Fruit fly (Drosophila melanogaster) whole organism, embryonic: ENCODE measurements around the gene stg1.
A peak's percentile ranks its signal among the peaks of the same experiment; 100 is the strongest.

Source experiments
- B-H1 ChIP-seq: fragments of 200-800 bp; sonication (Bioruptor generic); IDR thresholded peaks from 3 replicates; pipeline ENCODE4 v1.3.6; 2022; ENCODE audit warnings: missing biosample characterization, missing genetic modification characterization
- CG10147 ChIP-seq: fragments of 200-800 bp; sonication (Bioruptor generic); optimal IDR thresholded peaks from 2 replicates; lab custom pipeline; 2019; ENCODE audit warnings: missing biosample characterization, mild to moderate bottlenecking, missing genetic modification characterization, moderate library complexity
- CG10274 ChIP-seq: fragments of 200-800 bp; sonication (Bioruptor generic); optimal IDR thresholded peaks from 3 replicates; lab custom pipeline; 2017; ENCODE audit warnings: missing biosample characterization, mild to moderate bottlenecking, missing genetic modification characterization
- CG10366 ChIP-seq: fragments of 200-800 bp; sonication (Bioruptor generic); IDR thresholded peaks from 2 replicates; pipeline ENCODE4 v1.3.6; 2022; ENCODE audit warnings: missing biosample characterization, missing genetic modification characterization
- CG13123 ChIP-seq: fragments of 200-800 bp; sonication (Bioruptor generic); optimal IDR thresholded peaks from 2 replicates; lab custom pipeline; 2016; ENCODE audit warnings: missing biosample characterization, missing genetic modification characterization
- CG14860 ChIP-seq: fragments of 200-800 bp; sonication (Bioruptor generic); IDR thresholded peaks from 3 replicates; pipeline ENCODE4 v1.3.6; 2022; ENCODE audit warnings: missing biosample characterization, missing genetic modification characterization; ENCODE audit not compliant: partially characterized antibody
- CG17802 ChIP-seq: fragments of 200-800 bp; sonication (Bioruptor generic); optimal IDR thresholded peaks from 2 replicates; lab custom pipeline; 2018; ENCODE audit warnings: missing biosample characterization, mild to moderate bottlenecking, missing genetic modification characterization, moderate library complexity
- CG17912 ChIP-seq: fragments of 200-800 bp; sonication (Bioruptor generic); optimal IDR thresholded peaks from 2 replicates; lab custom pipeline; 2018; ENCODE audit warnings: missing biosample characterization, mild to moderate bottlenecking, missing genetic modification characterization
- CG1832 ChIP-seq: fragments of 200-800 bp; sonication (Bioruptor generic); optimal IDR thresholded peaks from 2 replicates; lab custom pipeline; 2017; ENCODE audit warnings: missing biosample characterization, mild to moderate bottlenecking, missing genetic modification characterization, inconsistent platforms
- CG2120 ChIP-seq: fragments of 200-800 bp; sonication (Bioruptor generic); optimal IDR thresholded peaks from 3 replicates; lab custom pipeline; 2016; ENCODE audit warnings: missing biosample characterization, missing genetic modification characterization
- CG2712 ChIP-seq: fragments of 200-800 bp; optimal IDR thresholded peaks from 3 replicates; lab custom pipeline; 2019; ENCODE audit warnings: missing biosample characterization, mild to moderate bottlenecking, missing genetic modification characterization, moderate library complexity
- CG31441 ChIP-seq: fragments of 200-800 bp; sonication (Bioruptor generic); IDR thresholded peaks from 2 replicates; pipeline ENCODE4 v1.3.6; 2022; ENCODE audit warnings: missing biosample characterization, missing genetic modification characterization
- CG42726 ChIP-seq: fragments of 200-800 bp; sonication (Bioruptor generic); IDR thresholded peaks from 2 replicates; pipeline ENCODE4 v1.3.6; 2022; ENCODE audit warnings: missing biosample characterization, missing genetic modification characterization; ENCODE audit not compliant: partially characterized antibody
- CG4360 ChIP-seq: fragments of 200-800 bp; sonication (Bioruptor generic); IDR thresholded peaks from 2 replicates; pipeline ENCODE4 v1.3.6; 2022; ENCODE audit warnings: missing biosample characterization, missing genetic modification characterization
- CG4424 ChIP-seq: fragments of 200-800 bp; sonication (Bioruptor generic); optimal IDR thresholded peaks from 3 replicates; lab custom pipeline; 2016; ENCODE audit warnings: missing biosample characterization, missing genetic modification characterization
- CG4854 ChIP-seq: fragments of 200-800 bp; sonication (Bioruptor generic); optimal IDR thresholded peaks from 2 replicates; lab custom pipeline; 2016; ENCODE audit warnings: missing biosample characterization, missing genetic modification characterization, inconsistent platforms
- CG6175 ChIP-seq: fragments of 200-800 bp; sonication (Bioruptor generic); IDR thresholded peaks from 3 replicates; pipeline ENCODE4 v1.3.6; 2022; ENCODE audit warnings: missing biosample characterization, missing genetic modification characterization
- CG7271 ChIP-seq: fragments of 200-800 bp; sonication (Bioruptor generic); optimal IDR thresholded peaks from 2 replicates; lab custom pipeline; 2018; ENCODE audit warnings: missing biosample characterization, mild to moderate bottlenecking, missing genetic modification characterization, moderate library complexity
- CG7839 ChIP-seq: fragments of 200-800 bp; sonication (Bioruptor generic); optimal IDR thresholded peaks from 3 replicates; lab custom pipeline; 2018; ENCODE audit warnings: missing biosample characterization, mild to moderate bottlenecking, missing genetic modification characterization, moderate library complexity
- CG8359 ChIP-seq: fragments of 200-800 bp; sonication (Bioruptor generic); optimal IDR thresholded peaks from 2 replicates; lab custom pipeline; 2017; ENCODE audit warnings: missing biosample characterization, mild to moderate bottlenecking, missing genetic modification characterization, borderline replicate concordance
- Dip2 ChIP-seq: fragments of 200-800 bp; sonication (Bioruptor generic); IDR thresholded peaks from 2 replicates; pipeline ENCODE4 v1.3.6; 2022; ENCODE audit warnings: missing biosample characterization, missing genetic modification characterization
- E2f2 ChIP-seq: fragments of 200-800 bp; sonication (Bioruptor generic); IDR thresholded peaks from 2 replicates; pipeline ENCODE4 v1.3.6; 2022; ENCODE audit warnings: missing biosample characterization, missing genetic modification characterization
- Fer1 ChIP-seq: fragments of 200-800 bp; sonication (Bioruptor generic); optimal IDR thresholded peaks from 2 replicates; lab custom pipeline; 2017; ENCODE audit warnings: missing biosample characterization, mild to moderate bottlenecking, missing genetic modification characterization
- Gsc ChIP-seq: fragments of 200-800 bp; sonication (Bioruptor generic); IDR thresholded peaks from 2 replicates; pipeline ENCODE4 v1.3.6; 2022; ENCODE audit warnings: missing biosample characterization, missing genetic modification characterization
- Gug ChIP-seq: fragments of 200-800 bp; sonication (Bioruptor generic); IDR thresholded peaks from 4 replicates; pipeline ENCODE4 v1.3.6; 2022; ENCODE audit warnings: missing biosample characterization, missing genetic modification characterization
- HLHmδ ChIP-seq: fragments of 200-800 bp; sonication (Bioruptor generic); optimal IDR thresholded peaks from 2 replicates; lab custom pipeline; 2018; ENCODE audit warnings: missing biosample characterization, mild to moderate bottlenecking, missing genetic modification characterization, moderate library complexity
- MTF-1 ChIP-seq: fragments of 200-800 bp; sonication (Bioruptor generic); optimal IDR thresholded peaks from 2 replicates; lab custom pipeline; 2018; ENCODE audit warnings: missing biosample characterization, mild to moderate bottlenecking, missing genetic modification characterization, borderline replicate concordance
- Mrtf ChIP-seq: fragments of 200-800 bp; sonication (Bioruptor generic); IDR thresholded peaks from 3 replicates; pipeline ENCODE4 v1.3.6; 2022; ENCODE audit warnings: missing biosample characterization, missing genetic modification characterization
- Oli ChIP-seq: fragments of 200-800 bp; sonication (Bioruptor generic); optimal IDR thresholded peaks from 2 replicates; lab custom pipeline; 2018; ENCODE audit warnings: missing biosample characterization, mild to moderate bottlenecking, missing genetic modification characterization, moderate library complexity
- PHDP ChIP-seq: fragments of 200-800 bp; sonication (Bioruptor generic); optimal IDR thresholded peaks from 3 replicates; lab custom pipeline; 2018; ENCODE audit warnings: missing biosample characterization, mild to moderate bottlenecking, missing genetic modification characterization, moderate library complexity
- Pdp1 ChIP-seq, 2 experiments: fragments of 200-800 bp; sonication (Bioruptor generic); optimal IDR thresholded peaks; 3 replicates each; lab custom pipeline; 2016; ENCODE audit warnings: missing biosample characterization in 2 of 2, missing genetic modification characterization in 2 of 2, mild to moderate bottlenecking in 1 of 2, moderate library complexity in 1 of 2
- Poxn ChIP-seq: fragments of 200-800 bp; sonication (Bioruptor generic); IDR thresholded peaks from 2 replicates; pipeline ENCODE4 v1.3.6; 2022; ENCODE audit warnings: missing biosample characterization, missing genetic modification characterization
- Side ChIP-seq: fragments of 200-800 bp; sonication (Bioruptor generic); optimal IDR thresholded peaks from 2 replicates; lab custom pipeline; 2016; ENCODE audit warnings: missing biosample characterization, missing genetic modification characterization
- Sox102F ChIP-seq: fragments of 200-800 bp; sonication (Bioruptor generic); optimal IDR thresholded peaks from 2 replicates; lab custom pipeline; 2018; ENCODE audit warnings: missing biosample characterization, mild to moderate bottlenecking, missing genetic modification characterization, moderate library complexity
- Sry-δ ChIP-seq: fragments of 200-800 bp; sonication (Bioruptor generic); optimal IDR thresholded peaks from 2 replicates; lab custom pipeline; 2016; ENCODE audit warnings: missing biosample characterization, missing genetic modification characterization
- ash1 ChIP-seq: fragments of 200-800 bp; sonication (Bioruptor generic); optimal IDR thresholded peaks from 2 replicates; lab custom pipeline; 2018; ENCODE audit warnings: missing biosample characterization, mild to moderate bottlenecking, missing genetic modification characterization
- az2 ChIP-seq: fragments of 200-800 bp; sonication (Bioruptor generic); optimal IDR thresholded peaks from 3 replicates; lab custom pipeline; 2016; ENCODE audit warnings: missing biosample characterization, missing genetic modification characterization
- bab2 ChIP-seq: fragments of 200-800 bp; sonication (Bioruptor generic); optimal IDR thresholded peaks from 2 replicates; lab custom pipeline; 2016; ENCODE audit warnings: missing biosample characterization, missing genetic modification characterization
- cg ChIP-seq: fragments of 200-800 bp; sonication (Bioruptor generic); optimal IDR thresholded peaks from 3 replicates; lab custom pipeline; 2019; ENCODE audit warnings: missing biosample characterization, mild to moderate bottlenecking, missing genetic modification characterization, moderate library complexity
- disco-r ChIP-seq: fragments of 200-800 bp; sonication (Bioruptor generic); optimal IDR thresholded peaks from 2 replicates; lab custom pipeline; 2016; ENCODE audit warnings: missing biosample characterization, missing genetic modification characterization
- gcm ChIP-seq: fragments of 200-800 bp; sonication (Bioruptor generic); optimal IDR thresholded peaks from 2 replicates; lab custom pipeline; 2019; ENCODE audit warnings: missing biosample characterization, mild to moderate bottlenecking, missing genetic modification characterization, moderate library complexity
- ham ChIP-seq: fragments of 200-800 bp; sonication (Bioruptor generic); IDR thresholded peaks from 2 replicates; pipeline ENCODE4 v1.3.6; 2022; ENCODE audit warnings: missing biosample characterization, missing genetic modification characterization
- insv ChIP-seq, 2 experiments: fragments of 200-800 bp; sonication (Bioruptor generic); optimal IDR thresholded peaks; 3 replicates each; lab custom pipeline; 2016 to 2018; ENCODE audit warnings: missing biosample characterization in 2 of 2, missing genetic modification characterization in 2 of 2
- ken ChIP-seq: fragments of 200-800 bp; sonication (Bioruptor generic); IDR thresholded peaks from 3 replicates; pipeline ENCODE4 v1.3.6; 2022; ENCODE audit warnings: missing biosample characterization, missing genetic modification characterization
- lov ChIP-seq, 2 experiments: fragments of 200-800 bp in 1 of 2; fragments of >200 bp in 1 of 2; sonication (Bioruptor generic) in 1 of 2; IDR thresholded peaks in 1 of 2; optimal IDR thresholded peaks in 1 of 2; 2 replicates in 1 of 2; 3 replicates in 1 of 2; pipeline versions ENCODE4 v1.3.6 to Lab custom; 2017 to 2022; ENCODE audit warnings: missing biosample characterization in 1 of 2, missing genetic modification characterization in 1 of 2
- nau ChIP-seq: fragments of 200-800 bp; sonication (Bioruptor generic); optimal IDR thresholded peaks from 3 replicates; lab custom pipeline; 2017; ENCODE audit warnings: missing biosample characterization, mild to moderate bottlenecking, missing genetic modification characterization, missing genetic modification reagents
- tna ChIP-seq: fragments of 200-800 bp; sonication (Bioruptor generic); IDR thresholded peaks from 2 replicates; pipeline ENCODE4 v1.3.6; 2022; ENCODE audit warnings: missing biosample characterization, missing genetic modification characterization; ENCODE audit not compliant: partially characterized antibody
- usp ChIP-seq: fragments of >200 bp; optimal IDR thresholded peaks from 2 replicates; lab custom pipeline; 2017; ENCODE audit warnings: missing biosample characterization, missing genetic modification characterization
- zfh2 ChIP-seq: fragments of 200-800 bp; sonication (Bioruptor generic); optimal IDR thresholded peaks from 2 replicates; lab custom pipeline; 2016; ENCODE audit warnings: missing biosample characterization, missing genetic modification characterization

Gene stg1

DNA sequence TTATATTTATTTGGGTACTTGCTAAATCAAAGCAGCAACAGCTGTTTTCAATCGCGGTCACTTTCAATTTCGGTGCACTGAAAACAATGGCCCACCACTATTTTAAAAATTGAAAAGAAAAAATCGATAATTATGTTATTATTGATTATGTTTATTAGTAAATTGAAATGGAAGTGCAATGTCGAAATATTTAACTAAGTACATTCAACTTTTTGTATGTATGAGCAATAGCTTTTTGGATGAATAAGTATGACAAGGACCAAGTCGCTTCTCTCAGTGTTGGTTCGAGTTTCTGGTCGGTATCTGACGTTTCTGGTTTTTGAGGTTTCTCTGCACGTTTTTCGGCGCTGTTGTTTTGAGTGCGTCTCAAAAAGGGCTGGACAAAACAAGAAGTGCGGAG is 30.5 kb downstream of the stg1 start (continued):
- no peak for TF ChIP-seq insv (GFP tag; optimal IDR thresholded peaks at IDR 0.05; lab: Kevin White, UChicago)
- TF ChIP-seq CG8359 (GFP tag; lab: Kevin White, UChicago), result peak; percentile 32
- TF ChIP-seq Dip2 (GFP tag; lab: Robert Waterston, UW), result no peak
- TF ChIP-seq nau (GFP tag; lab: Kevin White, UChicago), result peak; percentile 15
- no peak for TF ChIP-seq CG17912 (GFP tag; lab: Kevin White, UChicago)
- no peak for TF ChIP-seq Fer1 (GFP tag; lab: Kevin White, UChicago)
- peak; percentile 30 for TF ChIP-seq CG13123 (GFP tag; lab: Kevin White, UChicago)
- TF ChIP-seq CG7271, result peak; percentile 37
- TF ChIP-seq ash1 (GFP tag; lab: Kevin White, UChicago), result no peak
- TF ChIP-seq B-H1 (GFP tag; lab: Robert Waterston, UW), result peak; percentile 36; the same call in 1 of the 3 replicates
- TF ChIP-seq Sox102F (GFP tag; lab: Kevin White, UChicago), result peak; percentile 86
- peak; percentile 87 for TF ChIP-seq CG31441 (GFP tag; lab: Robert Waterston, UW)
- TF ChIP-seq PHDP, result peak; percentile 81
- peak; percentile 80 for TF ChIP-seq Oli (tag; lab: Kevin White, UChicago)
- TF ChIP-seq Gug (GFP tag; lab: Robert Waterston, UW), result peak; percentile 38; the same call in 2 of the 4 replicates
- TF ChIP-seq MTF-1 (GFP tag; lab: Kevin White, UChicago), result no peak
- TF ChIP-seq CG10147 (GFP tag; lab: Kevin White, UChicago), result peak; percentile 64
- no peak for TF ChIP-seq HLHmδ (GFP tag; lab: Kevin White, UChicago)
- TF ChIP-seq CG2120 (GFP tag; lab: Kevin White, UChicago), result peak; percentile 72
- no peak for TF ChIP-seq disco-r
- peak; percentile 61 for TF ChIP-seq CG4424
- TF ChIP-seq CG42726 (GFP tag; lab: Robert Waterston, UW), result no peak
- peak; percentile 12 for TF ChIP-seq Side (GFP tag; lab: Kevin White, UChicago)
- peak; percentile 84 for TF ChIP-seq CG7839 (tag; lab: Kevin White, UChicago)
- TF ChIP-seq lov (optimal IDR thresholded peaks at IDR 0.05; lab: Kevin White, UChicago), result no peak
- TF ChIP-seq lov (GFP tag; IDR thresholded peaks at IDR 0.05; lab: Robert Waterston, UW), result 0 out of 3 replicates have a peak, but pooled peaks have one; percentile 37
- no peak for TF ChIP-seq gcm (GFP tag; lab: Kevin White, UChicago)
- TF ChIP-seq Gsc (GFP tag; lab: Robert Waterston, UW), result no peak
- TF ChIP-seq Pdp1 (GFP tag; optimal IDR thresholded peaks at IDR 0.05; lab: Kevin White, UChicago), result peak; percentile 35 to 61
- TF ChIP-seq Sry-δ, result no peak
- peak; percentile 56 for TF ChIP-seq bab2 (GFP tag; lab: Kevin White, UChicago)
- no peak for TF ChIP-seq CG14860 (GFP tag; lab: Robert Waterston, UW)
- peak; percentile 18 for TF ChIP-seq CG10274 (GFP tag; lab: Kevin White, UChicago)
- no peak for TF ChIP-seq CG1832 (GFP tag; lab: Kevin White, UChicago)
- TF ChIP-seq CG17802 (tag; lab: Kevin White, UChicago), result no peak
- TF ChIP-seq usp (GFP tag; lab: Kevin White, UChicago), result no peak
- TF ChIP-seq E2f2 (GFP tag; lab: Robert Waterston, UW), result peak; percentile 36; the same call in 1 of the 2 replicates
- no peak for TF ChIP-seq cg (GFP tag; lab: Kevin White, UChicago)
- 0 out of 3 replicates have a peak, but pooled peaks have one; percentile 18 for TF ChIP-seq CG6175 (GFP tag; lab: Robert Waterston, UW)
- peak; percentile 41 for TF ChIP-seq CG4854
- TF ChIP-seq az2 (GFP tag; lab: Kevin White, UChicago), result peak; percentile 72
- 0 out of 2 replicates have a peak, but pooled peaks have one; percentile 27 for TF ChIP-seq CG4360 (GFP tag; lab: Robert Waterston, UW)
- peak; percentile 82 for TF ChIP-seq CG2712 (tag; lab: Kevin White, UChicago)
- TF ChIP-seq Poxn, result no peak
- TF ChIP-seq Mrtf (GFP tag; lab: Robert Waterston, UW), result peak; percentile 24; the same call in 1 of the 3 replicates
- peak; percentile 14 for TF ChIP-seq zfh2 (GFP tag; lab: Kevin White, UChicago)
- TF ChIP-seq CG10366, result peak; percentile 48; the same call in 1 of the 2 replicates
- peak; percentile 56; the same call in 1 of the 3 replicates for TF ChIP-seq ken (GFP tag; lab: Robert Waterston, UW)
- TF ChIP-seq ham (GFP tag; lab: Robert Waterston, UW), result no peak
- TF ChIP-seq tna (GFP tag; lab: Robert Waterston, UW), result no peak
